Fruit fly (Drosophila melanogaster) whole organism, embryonic: Measurements from ENCODE around the gene ph-p.

Source experiments
- ATbp ChIP-seq: fragments of 200-800 bp; sonication (Bioruptor generic); optimal IDR thresholded peaks from 2 replicates; lab custom pipeline; 2017; ENCODE audit warnings: missing biosample characterization, mild to moderate bottlenecking, missing genetic modification characterization, missing genetic modification reagents
- Abd-B ChIP-seq: fragments of 200-800 bp; sonication (Bioruptor generic); optimal IDR thresholded peaks from 2 replicates; lab custom pipeline; 2018; ENCODE audit warnings: missing biosample characterization, mild to moderate bottlenecking, missing genetic modification characterization, moderate library complexity
- Adf1 ChIP-seq: fragments of 200-800 bp; sonication (Bioruptor generic); IDR thresholded peaks from 2 replicates; pipeline ENCODE4 v1.3.6; 2022; ENCODE audit warnings: missing biosample characterization, missing genetic modification characterization
- Atf6 ChIP-seq: fragments of 200-800 bp; sonication (Bioruptor generic); IDR thresholded peaks from 2 replicates; pipeline ENCODE4 v1.3.6; 2022; ENCODE audit warnings: missing biosample characterization, missing genetic modification characterization
- B-H1 ChIP-seq: fragments of 200-800 bp; sonication (Bioruptor generic); IDR thresholded peaks from 3 replicates; pipeline ENCODE4 v1.3.6; 2022; ENCODE audit warnings: missing biosample characterization, missing genetic modification characterization
- B-H2 ChIP-seq: fragments of 200-800 bp; sonication (Bioruptor generic); optimal IDR thresholded peaks from 2 replicates; lab custom pipeline; 2018; ENCODE audit warnings: missing biosample characterization, mild to moderate bottlenecking, missing genetic modification characterization
- Bteb2 ChIP-seq: fragments of 200-800 bp; sonication (Bioruptor generic); optimal IDR thresholded peaks from 2 replicates; lab custom pipeline; 2016; ENCODE audit warnings: missing biosample characterization, missing genetic modification characterization
- CG10462 ChIP-seq: fragments of 200-800 bp; sonication (Bioruptor generic); optimal IDR thresholded peaks from 2 replicates; lab custom pipeline; 2016; ENCODE audit warnings: missing biosample characterization, missing genetic modification characterization
- CG11398 ChIP-seq: fragments of 200-800 bp; sonication (Bioruptor generic); optimal IDR thresholded peaks from 2 replicates; lab custom pipeline; 2016; ENCODE audit warnings: missing biosample characterization, missing genetic modification characterization
- CG11560 ChIP-seq: fragments of 200-800 bp; sonication (Bioruptor generic); IDR thresholded peaks from 3 replicates; pipeline ENCODE4 v1.3.6; 2022; ENCODE audit warnings: missing biosample characterization, missing genetic modification characterization
- CG12071 ChIP-seq: fragments of 200-800 bp; sonication (Bioruptor generic); optimal IDR thresholded peaks from 3 replicates; lab custom pipeline; 2018; ENCODE audit warnings: missing biosample characterization, mild to moderate bottlenecking, missing genetic modification characterization
- CG12659 ChIP-seq: fragments of 200-800 bp; sonication (Bioruptor generic); optimal IDR thresholded peaks from 3 replicates; lab custom pipeline; 2017; ENCODE audit warnings: mild to moderate bottlenecking, missing biosample characterization, missing genetic modification reagents, missing genetic modification characterization
- CG15696 ChIP-seq: fragments of 200-800 bp; sonication (Bioruptor generic); optimal IDR thresholded peaks from 2 replicates; lab custom pipeline; 2019; ENCODE audit warnings: missing biosample characterization, mild to moderate bottlenecking, missing genetic modification characterization, moderate library complexity
- CG18011 ChIP-seq: fragments of 200-800 bp; sonication (Bioruptor generic); optimal IDR thresholded peaks from 2 replicates; lab custom pipeline; 2017; ENCODE audit warnings: missing biosample characterization, missing genetic modification characterization, mild to moderate bottlenecking, moderate library complexity, missing genotype
- CG30431 ChIP-seq: fragments of 200-800 bp; sonication (Bioruptor generic); optimal IDR thresholded peaks from 2 replicates; lab custom pipeline; 2017; ENCODE audit warnings: missing biosample characterization, missing genetic modification characterization
- CG31441 ChIP-seq: fragments of 200-800 bp; sonication (Bioruptor generic); IDR thresholded peaks from 2 replicates; pipeline ENCODE4 v1.3.6; 2022; ENCODE audit warnings: missing biosample characterization, missing genetic modification characterization
- CG32532 ChIP-seq: fragments of 200-800 bp; sonication (Bioruptor generic); IDR thresholded peaks from 2 replicates; pipeline ENCODE4 v1.3.6; 2022; ENCODE audit warnings: missing biosample characterization, missing genetic modification characterization
- CG3847 ChIP-seq: fragments of 200-800 bp; sonication (Bioruptor generic); IDR thresholded peaks from 2 replicates; pipeline ENCODE4 v1.3.6; 2022; ENCODE audit warnings: missing biosample characterization, missing genetic modification characterization
- CG5180 ChIP-seq: fragments of 200-800 bp; sonication (Bioruptor generic); optimal IDR thresholded peaks from 3 replicates; lab custom pipeline; 2017; ENCODE audit warnings: missing biosample characterization, missing genetic modification characterization, mild to moderate bottlenecking, moderate library complexity, missing genetic modification reagents
- CG7786 ChIP-seq: fragments of 200-800 bp; sonication (Bioruptor generic); optimal IDR thresholded peaks from 2 replicates; lab custom pipeline; 2016; ENCODE audit warnings: missing biosample characterization, missing genetic modification characterization
- CG7963 ChIP-seq: fragments of 200-800 bp; sonication (Bioruptor generic); IDR thresholded peaks from 3 replicates; pipeline ENCODE4 v1.3.6; 2022; ENCODE audit warnings: missing biosample characterization, missing genetic modification characterization; ENCODE audit not compliant: partially characterized antibody
- CG9932 ChIP-seq: fragments of 200-800 bp; sonication (Bioruptor generic); IDR thresholded peaks from 2 replicates; pipeline ENCODE4 v1.3.6; 2022; ENCODE audit warnings: missing biosample characterization, missing genetic modification characterization
- Dip2 ChIP-seq: fragments of 200-800 bp; sonication (Bioruptor generic); IDR thresholded peaks from 2 replicates; pipeline ENCODE4 v1.3.6; 2022; ENCODE audit warnings: missing biosample characterization, missing genetic modification characterization
- Doc2 ChIP-seq: fragments of 200-800 bp; sonication (Bioruptor generic); IDR thresholded peaks from 2 replicates; pipeline ENCODE4 v1.3.6; 2022; ENCODE audit warnings: missing biosample characterization, missing genetic modification characterization
- Fer1 ChIP-seq: fragments of 200-800 bp; sonication (Bioruptor generic); optimal IDR thresholded peaks from 2 replicates; lab custom pipeline; 2017; ENCODE audit warnings: missing biosample characterization, mild to moderate bottlenecking, missing genetic modification characterization
- HLH4C ChIP-seq: fragments of 200-800 bp; sonication (Bioruptor generic); IDR thresholded peaks from 3 replicates; pipeline ENCODE4 v1.3.6; 2022; ENCODE audit warnings: missing biosample characterization, missing genetic modification characterization; ENCODE audit not compliant: partially characterized antibody
- NFAT ChIP-seq: fragments of 200-800 bp; sonication (Bioruptor generic); IDR thresholded peaks from 2 replicates; pipeline ENCODE4 v1.3.6; 2022; ENCODE audit warnings: missing biosample characterization, missing genetic modification characterization
- Opbp ChIP-seq: fragments of 200-800 bp; sonication (Bioruptor generic); IDR thresholded peaks from 3 replicates; pipeline ENCODE4 v1.3.6; 2022; ENCODE audit warnings: missing biosample characterization, missing genetic modification characterization; ENCODE audit not compliant: partially characterized antibody
- Ptx1 ChIP-seq: fragments of 200-800 bp; sonication (Bioruptor generic); IDR thresholded peaks from 2 replicates; pipeline ENCODE4 v1.3.6; 2022; ENCODE audit warnings: missing biosample characterization, missing genetic modification characterization
- aop ChIP-seq: fragments of 200-800 bp; sonication (Bioruptor generic); IDR thresholded peaks from 2 replicates; pipeline ENCODE4 v1.3.6; 2022; ENCODE audit warnings: missing biosample characterization, missing genetic modification characterization
- ato ChIP-seq: fragments of 200-800 bp; sonication (Bioruptor generic); IDR thresholded peaks from 2 replicates; pipeline ENCODE4 v1.3.6; 2022; ENCODE audit warnings: missing biosample characterization, missing genetic modification characterization; ENCODE audit not compliant: partially characterized antibody
- bcd ChIP-seq: fragments of 200-800 bp; sonication (Bioruptor generic); optimal IDR thresholded peaks from 2 replicates; lab custom pipeline; 2017; ENCODE audit warnings: missing biosample characterization, mild to moderate bottlenecking, missing genetic modification characterization
- cad ChIP-seq: fragments of >200 bp; optimal IDR thresholded peaks from 2 replicates; lab custom pipeline; 2017; ENCODE audit warnings: missing biosample characterization, missing genetic modification characterization
- cato ChIP-seq: fragments of 200-800 bp; sonication (Bioruptor generic); optimal IDR thresholded peaks from 2 replicates; lab custom pipeline; 2016; ENCODE audit warnings: missing biosample characterization, missing genetic modification characterization, borderline replicate concordance
- eyg ChIP-seq: fragments of 200-800 bp; sonication (Bioruptor generic); optimal IDR thresholded peaks from 3 replicates; lab custom pipeline; 2016; ENCODE audit warnings: missing biosample characterization, missing genetic modification characterization
- gem ChIP-seq: fragments of 200-800 bp; sonication (Bioruptor generic); optimal IDR thresholded peaks from 2 replicates; lab custom pipeline; 2019; ENCODE audit warnings: missing biosample characterization, mild to moderate bottlenecking, missing genetic modification characterization, moderate library complexity
- h ChIP-seq: fragments of >200 bp; optimal IDR thresholded peaks from 2 replicates; lab custom pipeline; 2017
- kay ChIP-seq: fragments of 200-800 bp; sonication (Bioruptor generic); optimal IDR thresholded peaks from 2 replicates; lab custom pipeline; 2016; ENCODE audit warnings: missing biosample characterization, missing genetic modification characterization
- lab ChIP-seq: fragments of 200-800 bp; sonication (Bioruptor generic); optimal IDR thresholded peaks from 3 replicates; lab custom pipeline; 2017; ENCODE audit warnings: missing biosample characterization, missing genetic modification characterization, mild to moderate bottlenecking, moderate library complexity, missing genetic modification reagents
- lmd ChIP-seq: fragments of 200-800 bp; sonication (Bioruptor generic); IDR thresholded peaks from 2 replicates; pipeline ENCODE4 v1.3.6; 2022; ENCODE audit warnings: missing biosample characterization, missing genetic modification characterization
- mam ChIP-seq: fragments of 200-800 bp; sonication (Bioruptor generic); optimal IDR thresholded peaks from 3 replicates; lab custom pipeline; 2016; ENCODE audit warnings: missing biosample characterization, missing genetic modification characterization
- p53 ChIP-seq: fragments of 200-800 bp; sonication (Bioruptor generic); optimal IDR thresholded peaks from 2 replicates; lab custom pipeline; 2016; ENCODE audit warnings: missing biosample characterization, missing genetic modification characterization
- pzg ChIP-seq: fragments of 200-800 bp; sonication (Bioruptor generic); optimal IDR thresholded peaks from 3 replicates; lab custom pipeline; 2018; ENCODE audit warnings: missing biosample characterization, mild to moderate bottlenecking, missing genetic modification characterization, moderate library complexity
- repo ChIP-seq: fragments of 200-800 bp; sonication (Bioruptor generic); optimal IDR thresholded peaks from 2 replicates; lab custom pipeline; 2016; ENCODE audit warnings: missing biosample characterization, missing genetic modification characterization
- sens-2 ChIP-seq: fragments of 200-800 bp; sonication (Bioruptor generic); IDR thresholded peaks from 2 replicates; pipeline ENCODE4 v1.3.6; 2022; ENCODE audit warnings: missing biosample characterization, missing genetic modification characterization
- shn ChIP-seq: fragments of 200-800 bp; sonication (Bioruptor generic); optimal IDR thresholded peaks from 3 replicates; lab custom pipeline; 2016; ENCODE audit warnings: missing biosample characterization, missing genetic modification characterization
- sisA ChIP-seq: fragments of 200-800 bp; sonication (Bioruptor generic); IDR thresholded peaks from 2 replicates; pipeline ENCODE4 v1.3.6; 2022; ENCODE audit warnings: missing biosample characterization, missing genetic modification characterization
- twi ChIP-seq: fragments of 200-800 bp; optimal IDR thresholded peaks from 2 replicates; lab custom pipeline; 2019; ENCODE audit warnings: missing biosample characterization, mild to moderate bottlenecking, missing genetic modification characterization, moderate library complexity
- wdn ChIP-seq: fragments of 200-800 bp; sonication (Bioruptor generic); IDR thresholded peaks from 2 replicates; pipeline ENCODE4 v1.3.6; 2022; ENCODE audit warnings: missing biosample characterization, missing genetic modification characterization
- z ChIP-seq: fragments of 200-800 bp; sonication (Bioruptor generic); IDR thresholded peaks from 3 replicates; pipeline ENCODE4 v1.3.6; 2022; ENCODE audit warnings: missing biosample characterization, missing genetic modification characterization

Gene ph-p

DNA sequence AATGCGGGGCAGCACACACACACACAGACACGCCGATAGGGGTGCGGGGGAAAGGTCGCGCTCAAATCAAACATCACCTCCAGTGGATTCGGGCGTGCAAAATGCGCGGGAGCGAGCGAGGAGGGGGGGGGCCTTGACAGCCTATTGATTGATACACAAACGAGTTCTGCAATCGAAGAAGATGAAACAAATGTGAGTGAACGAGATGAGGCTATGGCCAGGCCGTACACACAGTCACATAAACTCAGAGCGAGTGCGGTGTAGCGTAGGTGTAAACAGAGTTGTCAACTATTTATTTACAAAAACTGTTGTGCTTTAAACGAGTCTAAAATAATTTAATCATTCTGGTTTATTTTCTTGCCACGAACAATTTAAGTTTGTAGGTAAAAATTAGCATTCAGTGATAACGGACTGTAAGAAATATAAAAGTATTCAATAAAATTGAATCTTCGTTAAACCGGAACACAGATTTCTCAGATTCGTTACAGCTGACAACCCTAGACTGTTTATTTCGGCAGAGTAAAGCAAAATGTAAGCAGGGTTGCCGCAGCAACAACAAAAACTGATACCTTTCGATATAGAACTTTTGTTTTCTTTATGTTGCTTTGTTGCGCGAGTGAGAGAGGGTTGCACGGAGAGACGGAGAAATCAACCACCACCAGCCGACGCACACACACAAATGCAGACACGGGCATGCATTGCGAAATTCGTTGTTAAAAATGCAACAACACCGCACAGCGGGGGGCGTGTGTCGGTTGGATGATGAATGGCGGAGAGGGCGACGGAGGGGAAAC lies 3.0 kb downstream of the ph-p start (continued):
- TF ChIP-seq CG9932 (GFP tag; lab: Robert Waterston, UW) (peak; percentile 79), Doc2 (0 out of 2 replicates have a peak, but pooled peaks have one; percentile 26), aop (GFP tag; lab: Robert Waterston, UW) (no peak), Abd-B (GFP tag; lab: Kevin White, UChicago) (peak; percentile 75), bcd (GFP tag; lab: Kevin White, UChicago) (peak; percentile 84), HLH4C (GFP tag; lab: Robert Waterston, UW) (no peak), Ptx1 (GFP tag; lab: Robert Waterston, UW) (peak; percentile 90), lab (GFP tag; lab: Kevin White, UChicago) (peak; percentile 95), ATbp (GFP tag; lab: Kevin White, UChicago) (peak; percentile 76), CG18011 (GFP tag; lab: Kevin White, UChicago) (peak; percentile 52), Dip2 (no peak), CG12071 (peak; percentile 84), CG32532 (peak; percentile 88), CG11398 (GFP tag; lab: Kevin White, UChicago) (peak; percentile 75), z (GFP tag; lab: Robert Waterston, UW) (no peak), ato (GFP tag; lab: Robert Waterston, UW) (no peak), sens-2 (GFP tag; lab: Robert Waterston, UW) (peak; percentile 78), CG11560 (peak; percentile 57; the same call in 1 of the 3 replicates), CG10462 (GFP tag; lab: Kevin White, UChicago) (peak; percentile 66), p53 (GFP tag; lab: Kevin White, UChicago) (peak; percentile 51), sisA (GFP tag; lab: Robert Waterston, UW) (peak; percentile 79), CG5180 (GFP tag; lab: Kevin White, UChicago) (peak; percentile 81), CG7786 (GFP tag; lab: Kevin White, UChicago) (peak; percentile 84), CG3847 (GFP tag; lab: Robert Waterston, UW) (peak; percentile 83), h (lab: Kevin White, UChicago) (no peak), CG15696 (tag; lab: Kevin White, UChicago) (peak; percentile 92), B-H2 (GFP tag; lab: Kevin White, UChicago) (peak; percentile 86), CG12659 (GFP tag; lab: Kevin White, UChicago) (peak; percentile 93), CG31441 (GFP tag; lab: Robert Waterston, UW) (peak; percentile 88), Atf6 (GFP tag; lab: Robert Waterston, UW) (peak; percentile 92), Bteb2 (GFP tag; lab: Kevin White, UChicago) (peak; percentile 80), cad (GFP tag; lab: Kevin White, UChicago) (no peak), B-H1 (GFP tag; lab: Robert Waterston, UW) (peak; percentile 69), NFAT (peak; percentile 57; the same call in 1 of the 2 replicates), CG7963 (no peak), Fer1 (GFP tag; lab: Kevin White, UChicago) (peak; percentile 95), wdn (GFP tag; lab: Robert Waterston, UW) (peak; percentile 60; the same call in 1 of the 2 replicates), cato (GFP tag; lab: Kevin White, UChicago) (peak; percentile 67), CG30431 (GFP tag; lab: Kevin White, UChicago) (peak; percentile 52), twi (peak; percentile 78), Adf1 (peak; percentile 27; the same call in 1 of the 2 replicates), kay (GFP tag; lab: Kevin White, UChicago) (peak; percentile 75), gem (tag; lab: Kevin White, UChicago) (peak; percentile 95), shn (GFP tag; lab: Kevin White, UChicago) (peak; percentile 54), lmd (GFP tag; lab: Robert Waterston, UW) (peak; percentile 86), mam (GFP tag; lab: Kevin White, UChicago) (peak; percentile 86), pzg (peak; percentile 2), Opbp (no peak), eyg (GFP tag; lab: Kevin White, UChicago) (peak; percentile 70), repo (GFP tag; lab: Kevin White, UChicago) (peak; percentile 65)
